Fruit fly (Drosophila melanogaster): ENCODE measurements around the gene CG7542.

The CG7542 gene

DNA sequence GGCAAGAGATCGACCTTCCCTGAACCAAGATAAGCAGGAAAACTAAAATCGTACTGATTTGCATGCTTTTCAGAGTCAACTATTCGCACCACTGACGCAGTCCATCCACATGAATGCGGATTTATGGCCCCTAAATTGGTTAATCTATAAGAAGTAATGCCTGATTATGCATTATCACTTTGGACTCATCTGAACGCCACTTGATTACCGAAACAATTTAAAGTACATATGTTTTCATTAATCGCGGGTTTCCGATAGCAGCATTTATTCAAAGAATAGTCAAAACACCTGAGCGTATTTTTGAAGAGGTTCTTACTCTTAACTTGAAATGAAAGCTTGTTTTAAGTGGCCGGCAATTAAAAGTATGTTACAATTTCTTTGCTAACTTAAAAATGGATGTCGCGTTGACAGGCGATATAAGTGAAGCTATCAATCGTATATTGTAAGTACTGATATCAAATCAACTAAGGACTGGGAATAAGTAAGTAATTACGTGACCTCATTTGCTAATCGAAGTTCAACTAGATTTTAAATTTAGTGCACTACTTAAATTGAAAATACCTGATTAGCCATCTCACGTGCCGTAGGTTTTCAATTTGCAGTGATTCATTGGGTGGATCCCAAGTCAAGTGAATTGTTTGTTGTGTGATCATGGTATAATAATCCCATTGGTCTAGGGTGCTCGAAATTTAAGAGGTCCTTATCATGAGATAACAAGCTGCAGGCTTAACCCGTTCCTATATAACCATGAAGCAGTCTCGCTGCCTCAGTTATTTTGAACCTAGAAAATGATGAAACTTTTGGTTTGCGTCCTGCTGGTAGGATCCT is at the start of gene CG7542, which contains the start of gene Jon74E:
CG7542 (plus strand) TSS at position 778 of the 828 bp plus-strand sequence.
Jon74E (minus strand) TSS at position 79 of the 828 bp plus-strand sequence.
- TF ChIP-seq jigr1 (GFP tag; IDR thresholded peaks at IDR 0.05) (no peak), CG14860 (GFP tag; IDR thresholded peaks at IDR 0.05; ENCODE audit: partially characterized antibody) (no peak), btn (GFP tag; optimal IDR thresholded peaks at IDR 0.05) (no peak), CG3163 (GFP tag; optimal IDR thresholded peaks at IDR 0.05) (peak; percentile 86), CG11093 (GFP tag; IDR thresholded peaks at IDR 0.05) (no peak), ara (GFP tag; IDR thresholded peaks at IDR 0.05) (no peak), disco-r (GFP tag; optimal IDR thresholded peaks at IDR 0.05) (no peak), CG18764 (GFP tag; optimal IDR thresholded peaks at IDR 0.05) (no peak), mirr (GFP tag; optimal IDR thresholded peaks at IDR 0.05) (peak; percentile 93), bcd (GFP tag; optimal IDR thresholded peaks at IDR 0.05) (no peak), cato (GFP tag; optimal IDR thresholded peaks at IDR 0.05; ENCODE audit: borderline replicate concordance) (no peak), prd (optimal IDR thresholded peaks at IDR 0.05) (no peak), prd (GFP tag; IDR thresholded peaks at IDR 0.05) (no peak), Ets97D (GFP tag; optimal IDR thresholded peaks at IDR 0.05) (no peak), Side (GFP tag; optimal IDR thresholded peaks at IDR 0.05) (no peak), ci (GFP tag; IDR thresholded peaks at IDR 0.05) (no peak), E2f2 (GFP tag; IDR thresholded peaks at IDR 0.05) (no peak), sens (GFP tag) (peak; percentile 20), Pdp1 (GFP tag; optimal IDR thresholded peaks at IDR 0.05) (no peak), Trl (optimal IDR thresholded peaks at IDR 0.05) (peak in 1 of 2 experiments; percentile 1), Trl (GFP tag; optimal IDR thresholded peaks at IDR 0.05) (no peak), sens-2 (GFP tag; IDR thresholded peaks at IDR 0.05) (no peak), pros (GFP tag; optimal IDR thresholded peaks at IDR 0.05) (no peak), cwo (GFP tag; optimal IDR thresholded peaks at IDR 0.05) (peak; percentile 38), B-H2 (GFP tag; optimal IDR thresholded peaks at IDR 0.05) (no peak), NfI (GFP tag; optimal IDR thresholded peaks at IDR 0.05) (no peak), dm (GFP tag; optimal IDR thresholded peaks at IDR 0.05) (no peak), Sin3A (optimal IDR thresholded peaks at IDR 0.05) (no peak), Sox100B (GFP tag; optimal IDR thresholded peaks at IDR 0.05) (no peak), Dref (GFP tag; IDR thresholded peaks at IDR 0.05) (no peak), CG2875 (GFP tag; optimal IDR thresholded peaks at IDR 0.05) (no peak), insv (GFP tag; optimal IDR thresholded peaks at IDR 0.05) (no peak), CTCF (GFP tag; optimal IDR thresholded peaks at IDR 0.05) (peak; percentile 1), Antp (GFP tag; optimal IDR thresholded peaks at IDR 0.05) (no peak), CG2129 (GFP tag; IDR thresholded peaks at IDR 0.05; ENCODE audit: partially characterized antibody) (no peak), CG17612 (GFP tag; IDR thresholded peaks at IDR 0.05) (no peak), CG2116 (GFP tag; optimal IDR thresholded peaks at IDR 0.05) (no peak), chif (GFP tag; optimal IDR thresholded peaks at IDR 0.05) (no peak), Neu2 (GFP tag; optimal IDR thresholded peaks at IDR 0.05; ENCODE audit: borderline replicate concordance) (no peak), sisA (GFP tag; IDR thresholded peaks at IDR 0.05) (no peak), Scr (GFP tag; IDR thresholded peaks at IDR 0.05; ENCODE audit: partially characterized antibody) (no peak), Ravus (GFP tag; IDR thresholded peaks at IDR 0.05) (no peak), Nf-YC (tag; optimal IDR thresholded peaks at IDR 0.05) (no peak), CG34376 (GFP tag; optimal IDR thresholded peaks at IDR 0.05) (peak; percentile 34), her (GFP tag; optimal IDR thresholded peaks at IDR 0.05) (no peak), CG7357 (GFP tag; IDR thresholded peaks at IDR 0.05) (no peak), MTF-1 (GFP tag; optimal IDR thresholded peaks at IDR 0.05; ENCODE audit: borderline replicate concordance) (no peak), ash1 (GFP tag; optimal IDR thresholded peaks at IDR 0.05) (no peak), CG17328 (GFP tag; IDR thresholded peaks at IDR 0.05) (no peak), toy (GFP tag; IDR thresholded peaks at IDR 0.05) (no peak), ind (GFP tag; optimal IDR thresholded peaks at IDR 0.05) (no peak), HmgZ (tag; optimal IDR thresholded peaks at IDR 0.05) (peak; percentile 2)

Measured in whole organism, embryonic.